Worm (Caenorhabditis elegans) whole organism, young adult: Measurements from ENCODE around the gene sri-30.

Experiments
- C06A6.2 ChIP-seq: fragments of 200-800 bp; sonication (Bioruptor generic); conservative IDR thresholded peaks from 2 replicates; pipeline ENCODE4 v1.3.6; 2022; ENCODE audit warnings: missing genetic modification characterization, missing compliant biosample characterization
- F49E8.2 ChIP-seq: sonication (generic microtip); optimal IDR thresholded peaks from 3 replicates; lab custom pipeline; 2017; ENCODE audit warnings: missing genetic modification characterization, mild to moderate bottlenecking, missing compliant biosample characterization, antibody characterized with exemption, moderate library complexity; ENCODE audit not compliant: insufficient read depth
- F55B11.4 ChIP-seq: sonication (generic microtip); optimal IDR thresholded peaks from 2 replicates; lab custom pipeline; 2016; ENCODE audit warnings: missing compliant biosample characterization, missing genetic modification characterization, borderline replicate concordance; ENCODE audit not compliant: insufficient read depth
- K12H6.12 ChIP-seq: fragments of 200-800 bp; sonication (Bioruptor generic); optimal IDR thresholded peaks from 2 replicates; lab custom pipeline; 2018; ENCODE audit warnings: mild to moderate bottlenecking, missing genetic modification characterization, missing compliant biosample characterization
- ama-1 ChIP-seq, 3 experiments: fragments of 150-350 bp in 1 of 3; sonication (generic microtip) in 2 of 3; optimal IDR thresholded peaks; 2 replicates each; lab custom pipeline; 2014 to 2018; ENCODE audit warnings: missing biosample characterization in 2 of 3, missing genetic modification characterization in 2 of 3, missing genetic modification reagents in 2 of 3
- ceh-40 ChIP-seq: fragments of 200-800 bp; sonication (Bioruptor generic); IDR thresholded peaks from 2 replicates; pipeline ENCODE4 v1.3.6; 2022; ENCODE audit warnings: missing genetic modification characterization, missing compliant biosample characterization
- dox-1 ChIP-seq: fragments of 200-800 bp; sonication (Bioruptor generic); IDR thresholded peaks from 2 replicates; pipeline ENCODE4 v1.3.6; 2022; ENCODE audit warnings: missing genetic modification reagents, missing genetic modification characterization, missing compliant biosample characterization
- lin-35 ChIP-seq, 3 experiments: fragments of 150-350 bp in 2 of 3; sonication (generic microtip) in 1 of 3; optimal IDR thresholded peaks; 2 replicates each; lab custom pipeline; 2014 to 2018; ENCODE audit warnings: missing biosample characterization in 3 of 3, missing genetic modification characterization in 3 of 3, missing genetic modification reagents in 3 of 3
- lsy-27 ChIP-seq: sonication (generic microtip); optimal IDR thresholded peaks from 2 replicates; lab custom pipeline; 2017; ENCODE audit warnings: missing genetic modification characterization, mild to moderate bottlenecking, missing compliant biosample characterization, antibody characterized with exemption, missing genotype, borderline replicate concordance; ENCODE audit not compliant: insufficient read depth
- nhr-27 ChIP-seq: fragments of 200-800 bp; sonication (Bioruptor generic); optimal IDR thresholded peaks from 2 replicates; lab custom pipeline; 2018; ENCODE audit warnings: mild to moderate bottlenecking, missing genetic modification characterization, moderate library complexity, missing compliant biosample characterization
- pha-4 ChIP-seq: fragments of 150-350 bp; sonication (generic microtip); optimal IDR thresholded peaks from 2 replicates; lab custom pipeline; 2014; ENCODE audit warnings: missing biosample characterization, missing genetic modification reagents, missing genetic modification characterization
- unc-62 ChIP-seq: fragments of 150-350 bp; optimal IDR thresholded peaks from 2 replicates; lab custom pipeline; 2014; ENCODE audit warnings: missing biosample characterization, missing genetic modification reagents, missing genetic modification characterization
- ztf-25 ChIP-seq: fragments of 200-800 bp; sonication (Bioruptor generic); IDR thresholded peaks from 2 replicates; pipeline ENCODE4 v1.3.6; 2022; ENCODE audit warnings: missing genetic modification reagents, missing genetic modification characterization, missing compliant biosample characterization

- TF ChIP-seq dox-1 (GFP tag; lab: Robert Waterston, UW) (no peak), ama-1 (optimal IDR thresholded peaks at IDR 0.05; lab: Kevin White, UChicago) (no peak), ama-1 (GFP tag; optimal IDR thresholded peaks at IDR 0.05; lab: Kevin White, UChicago) (no peak), lin-35 (GFP tag; optimal IDR thresholded peaks at IDR 0.05; lab: Kevin White, UChicago) (no peak), unc-62 (GFP tag; lab: Kevin White, UChicago) (no peak), ztf-25 (GFP tag; lab: Robert Waterston, UW) (no peak), ceh-40 (GFP tag; lab: Robert Waterston, UW) (no peak), lsy-27 (tag; lab: Kevin White, UChicago) (no peak), pha-4 (tag; lab: Kevin White, UChicago) (no peak), K12H6.12 (tag; lab: Kevin White, UChicago) (no peak), C06A6.2 (no peak), nhr-27 (tag; lab: Kevin White, UChicago) (no peak), F49E8.2 (tag; lab: Kevin White, UChicago) (no peak), F55B11.4 (tag; lab: Kevin White, UChicago) (no peak)
Observed at ce11 chrII:2997828-2998441, 48.0 kb upstream of the sri-30 start.
